Fruit fly (Drosophila melanogaster): Measurements from ENCODE around the gene CG5568.

CG5568 gene

DNA sequence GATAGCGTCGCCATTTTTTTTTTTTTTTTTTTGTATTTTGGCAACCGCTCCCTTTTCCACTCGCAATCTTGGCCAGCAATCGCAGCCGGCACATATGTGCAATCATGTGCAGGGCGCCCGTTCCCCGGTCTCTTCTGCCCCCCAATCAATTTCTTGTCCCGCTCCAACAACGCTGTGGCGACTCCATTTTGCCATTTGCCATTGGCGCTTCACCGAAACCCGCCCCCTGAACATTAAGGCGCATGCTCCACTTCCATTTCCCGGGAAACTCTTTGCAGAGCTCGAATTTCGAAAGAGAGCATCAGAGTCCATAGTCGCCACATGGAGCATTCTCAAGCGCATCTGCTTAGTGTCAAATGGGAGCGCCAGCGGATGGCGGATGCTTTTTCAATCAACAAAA, 19.8 kb downstream of the CG5568 start:
- no peak for TF ChIP-seq noc (tag; optimal IDR thresholded peaks at IDR 0.05)

DNA sequence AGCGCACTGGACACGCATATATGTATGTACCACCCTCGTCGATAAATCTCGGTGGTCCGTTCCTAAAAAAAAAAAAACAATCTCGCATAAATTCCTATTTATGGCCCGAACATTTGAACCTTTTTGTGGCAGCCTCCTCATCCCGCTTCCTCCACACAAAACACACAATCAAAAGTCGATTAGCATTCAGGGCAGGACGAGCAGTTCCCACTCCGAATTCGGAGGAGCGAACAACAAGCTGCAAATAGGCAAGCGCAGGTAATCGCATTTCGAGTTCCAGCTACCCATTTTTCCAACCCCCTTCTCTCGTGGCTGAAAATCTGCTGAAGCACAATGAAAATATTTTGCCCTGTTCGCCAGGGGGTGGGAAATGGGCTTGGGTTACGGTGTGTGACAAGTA, 20.5 kb downstream of the CG5568 start:
- no peak for TF ChIP-seq noc (tag; optimal IDR thresholded peaks at IDR 0.05)

DNA sequence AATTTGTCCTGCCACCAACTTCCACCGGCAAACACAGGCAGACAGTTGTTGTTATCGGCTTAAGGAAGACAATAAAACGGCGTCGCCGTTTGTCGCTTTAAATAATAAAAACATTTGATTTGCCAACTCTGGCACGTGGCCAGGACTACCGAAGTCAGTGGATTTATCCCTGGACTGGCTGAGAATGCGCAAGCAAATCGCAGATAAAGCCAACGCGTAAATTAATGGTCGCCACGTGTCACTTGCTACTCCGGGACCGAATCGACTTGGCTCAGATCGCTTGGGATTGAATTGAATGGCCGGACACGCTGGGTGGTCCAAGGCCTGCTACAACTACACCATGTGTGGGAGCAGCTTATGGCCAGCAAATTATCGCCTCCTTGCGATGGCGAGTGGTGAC, 21.8 kb downstream of the CG5568 start:
- no peak for TF ChIP-seq noc (tag; optimal IDR thresholded peaks at IDR 0.05)

DNA sequence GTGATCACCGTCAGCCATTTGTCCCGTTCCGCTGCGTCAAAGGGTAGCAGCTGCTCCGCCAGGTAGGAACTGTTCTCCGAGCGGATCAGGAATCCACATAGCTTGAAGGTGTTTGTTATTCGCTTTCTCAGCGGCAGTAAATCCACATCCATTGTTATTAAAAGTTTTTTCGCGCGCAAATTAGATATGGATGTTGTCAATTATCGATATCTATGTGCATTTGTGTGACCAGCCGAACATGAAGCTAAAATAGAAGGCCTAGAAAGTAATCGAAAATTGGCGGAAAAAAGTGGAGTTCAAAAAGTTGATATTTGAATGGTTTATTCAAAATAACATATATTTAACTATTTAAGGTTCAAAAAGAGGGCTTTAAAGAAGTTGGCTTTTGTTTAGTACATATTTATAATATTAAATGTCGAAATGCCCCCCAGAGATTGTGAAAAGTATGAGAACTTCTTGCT, 26.0 kb downstream of the CG5568 start, which contains the start of the genes PolE2 and CG5592:
PolE2 (minus strand) TSS at position 208 of the 461 bp plus-strand sequence.
CG5592 (plus strand) TSS at position 411 of the 461 bp plus-strand sequence.
- no peak for TF ChIP-seq noc (tag; optimal IDR thresholded peaks at IDR 0.05)

DNA sequence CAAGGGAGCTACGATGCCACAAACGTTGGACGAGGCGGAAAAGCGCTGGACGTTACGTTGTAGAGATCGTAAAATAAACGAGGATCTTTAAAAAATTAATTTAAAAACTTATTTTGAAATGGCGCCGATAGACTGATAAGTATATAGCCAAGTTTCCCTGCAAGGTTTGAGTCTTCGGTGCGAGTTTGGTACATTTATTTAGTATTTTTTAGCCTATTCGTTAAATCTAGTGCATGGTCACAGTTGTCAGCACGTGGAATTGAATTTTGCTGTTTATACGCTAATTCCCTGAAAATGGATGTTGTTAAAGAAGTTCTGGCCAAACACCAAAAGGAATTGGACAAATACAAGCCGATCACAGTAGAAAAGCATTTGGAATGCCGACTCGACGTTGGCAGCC, 28.0 kb downstream of the CG5568 start, which contains the start of gene CG32409:
CG32409 (plus strand) TSS at position 224 of the 400 bp plus-strand sequence.
- TF ChIP-seq noc (tag; optimal IDR thresholded peaks at IDR 0.05), result no peak

DNA sequence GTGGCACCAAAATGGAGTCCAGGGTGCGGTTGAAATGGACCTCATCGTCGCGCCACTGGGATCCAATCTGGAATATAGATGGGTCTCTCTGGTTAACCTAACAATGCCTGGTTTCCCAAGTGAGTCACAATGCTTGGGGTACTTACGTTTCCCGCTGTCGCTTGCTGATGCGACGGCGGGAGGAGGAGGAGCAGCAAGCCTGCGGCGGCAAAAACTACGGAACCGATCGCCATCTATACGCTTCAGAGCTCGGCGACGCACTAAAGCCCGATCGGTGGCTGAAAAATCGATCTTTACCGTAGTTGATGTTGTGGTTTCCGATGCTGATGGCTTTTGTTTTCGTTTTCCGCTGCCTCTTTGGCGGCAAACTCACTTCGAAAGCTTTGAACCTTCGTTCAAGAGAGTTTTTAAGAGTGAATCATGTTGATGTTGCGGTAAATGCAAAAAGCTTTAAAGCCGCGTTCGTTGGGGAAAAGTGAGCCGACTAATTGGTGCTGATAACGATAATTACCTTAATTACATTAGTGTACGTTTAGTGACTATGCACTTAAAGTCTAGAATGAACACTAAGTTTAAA, 31.0 kb downstream of the CG5568 start, which contains the start of gene QC:
QC (minus strand) TSS at position 268 of the 577 bp plus-strand sequence.
- TF ChIP-seq noc (tag; optimal IDR thresholded peaks at IDR 0.05), result no peak

DNA sequence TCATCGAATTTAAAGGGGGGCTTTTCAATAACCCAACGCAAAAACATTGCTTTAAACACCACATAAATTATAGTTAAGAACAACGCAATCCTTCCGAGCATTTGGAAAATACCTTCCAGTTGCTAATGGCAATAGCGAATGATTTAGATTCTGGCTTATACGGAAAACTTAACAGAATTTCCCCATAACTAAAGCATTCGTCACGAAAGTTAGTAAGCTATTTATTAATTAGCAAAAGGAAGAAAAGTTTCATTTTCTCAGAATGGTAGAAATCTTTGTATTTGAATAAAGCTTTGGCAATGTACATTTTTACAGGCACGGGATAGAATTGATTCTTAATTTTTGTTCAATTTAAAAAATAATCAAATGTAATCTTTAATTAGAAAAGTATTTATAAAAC, 32.7 kb downstream of the CG5568 start, which contains the start of gene CG32413:
CG32413 (minus strand) TSS at position 101 of the 400 bp plus-strand sequence.
- no peak for TF ChIP-seq noc (tag; optimal IDR thresholded peaks at IDR 0.05)

DNA sequence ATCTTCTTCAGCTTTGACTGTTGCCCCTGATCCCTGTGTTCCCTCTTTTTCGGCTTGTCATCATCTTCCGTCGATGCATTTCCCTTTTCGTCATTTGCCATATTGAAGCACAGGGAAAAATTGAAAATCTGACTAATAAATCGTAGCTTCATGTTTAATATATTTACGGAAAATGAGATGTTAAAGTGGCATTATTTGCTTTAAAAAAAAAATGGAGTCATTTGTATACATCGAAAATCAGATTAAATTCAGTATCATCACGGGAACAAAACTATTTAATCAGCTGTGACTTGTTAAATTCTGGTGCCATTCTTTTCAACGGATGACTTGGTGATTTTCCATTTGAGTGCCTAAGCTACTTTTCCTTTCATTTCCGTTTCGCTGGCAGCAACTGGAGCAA, 35.3 kb downstream of the CG5568 start, which contains the start of gene CG10486:
CG10486 (minus strand) TSS at position 101 of the 400 bp plus-strand sequence.
- TF ChIP-seq noc (tag; optimal IDR thresholded peaks at IDR 0.05), result no peak

DNA sequence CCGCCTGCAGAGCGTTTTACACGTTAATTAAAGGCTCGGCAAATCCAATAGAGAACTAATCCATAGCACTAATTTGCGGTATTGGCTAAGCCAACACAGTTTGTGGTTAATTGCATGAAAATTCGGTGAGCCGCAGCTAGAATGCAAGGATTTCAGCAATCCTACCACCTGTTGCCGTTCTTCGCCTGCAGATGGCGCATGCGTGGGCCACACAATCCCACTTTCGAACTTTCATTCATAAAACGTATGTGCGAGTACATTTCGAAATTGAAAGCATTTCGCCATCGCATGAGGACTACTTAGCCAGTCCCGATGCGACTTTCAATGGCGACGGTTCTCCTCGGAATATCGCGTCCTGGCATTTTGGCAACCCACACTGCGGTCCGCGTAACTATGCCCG, 35.8 kb downstream of the CG5568 start, which contains the start of gene CG13288:
CG13288 (plus strand) TSS at position 305 of the 400 bp plus-strand sequence.
- no peak for TF ChIP-seq noc (tag; optimal IDR thresholded peaks at IDR 0.05)

DNA sequence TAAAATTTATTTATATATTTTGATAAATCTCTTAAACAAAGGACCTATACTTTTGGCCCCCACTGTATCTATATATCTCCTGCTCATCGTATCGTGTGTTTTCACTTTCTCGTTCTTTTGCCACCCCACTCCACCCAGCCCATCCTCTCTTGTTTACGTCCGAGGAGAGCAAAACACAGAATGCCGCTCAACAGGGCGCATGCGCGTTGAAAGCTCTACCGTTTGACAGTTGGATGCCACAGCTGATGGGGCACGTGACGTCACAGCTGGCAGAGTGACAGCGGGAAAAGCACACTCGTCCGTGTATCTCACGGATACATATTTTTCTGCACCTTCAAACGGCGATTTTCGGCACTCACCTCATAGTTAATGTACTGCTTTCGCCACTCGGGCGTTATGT, 49.5 kb downstream of the CG5568 start:
- no peak for TF ChIP-seq noc (tag; optimal IDR thresholded peaks at IDR 0.05)

DNA sequence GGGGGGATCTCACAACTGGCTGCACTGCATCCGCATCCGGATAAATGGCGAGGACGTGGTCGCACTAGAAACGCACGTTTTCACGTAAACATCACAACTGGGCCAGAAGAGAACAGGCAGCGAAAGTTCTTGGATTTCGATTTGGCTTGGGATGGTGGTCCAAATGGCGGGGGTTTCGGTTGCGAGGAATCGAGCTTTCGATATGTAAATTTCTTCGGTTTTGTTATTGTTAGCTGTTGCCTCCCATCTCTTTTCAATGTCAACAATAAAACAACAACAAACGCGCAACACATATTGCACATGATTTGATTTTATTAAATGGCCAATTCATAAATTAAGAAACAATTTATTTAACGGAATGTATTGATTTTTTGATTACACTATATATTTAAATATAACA, 49.9 kb downstream of the CG5568 start, which contains the start of gene PXo:
PXo (minus strand) TSS at position 101 of the 400 bp plus-strand sequence.
- no peak for TF ChIP-seq noc (tag; optimal IDR thresholded peaks at IDR 0.05)

DNA sequence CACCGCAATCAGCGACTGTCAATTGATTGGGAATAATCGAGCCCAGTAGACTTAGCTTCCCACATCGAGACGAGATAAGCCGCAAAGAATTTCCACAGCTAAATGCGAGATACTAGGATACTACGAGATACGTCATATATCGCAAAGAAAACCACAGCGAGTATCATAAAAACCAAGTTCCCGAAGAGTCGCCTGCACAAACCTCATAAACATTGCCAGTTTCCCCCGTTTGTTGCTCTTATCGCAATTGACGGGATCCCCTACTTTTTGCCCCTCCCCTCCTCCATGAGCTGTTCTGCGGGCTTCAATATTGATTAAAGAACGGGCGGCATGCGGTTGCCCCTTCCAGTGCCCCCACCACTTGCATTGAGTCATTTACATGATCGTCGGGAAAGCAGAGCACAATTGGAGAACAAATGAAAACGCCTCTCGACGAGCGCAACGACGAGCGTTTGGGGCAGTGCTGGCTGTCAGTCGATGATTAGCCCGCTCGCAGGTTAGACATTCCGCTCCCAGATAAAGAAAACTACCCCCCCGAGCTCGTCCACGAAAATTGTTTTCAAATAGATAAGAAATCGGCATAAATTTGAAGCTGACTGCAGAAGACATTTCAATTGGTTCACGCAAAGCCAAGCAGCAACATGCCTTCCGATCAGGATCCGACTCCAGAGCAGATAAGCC, 50.8 kb downstream of the CG5568 start, which contains the start of gene CG32407:
CG32407 (plus strand) TSS at position 51 of the 681 bp plus-strand sequence.
- TF ChIP-seq noc (tag; optimal IDR thresholded peaks at IDR 0.05), result peak; percentile 11

Measured in whole organism, larva.